Fruit fly (Drosophila melanogaster): ENCODE results near the gene Ddrgk1.

Gene Ddrgk1

dm6 chr3R:21246492-21247061 lies 31.7 kb downstream of the Ddrgk1 start, which contains the start of gene ETHR (continued):
- peak; percentile 55 for TF ChIP-seq unpg (GFP tag; optimal IDR thresholded peaks at IDR 0.05)
- TF ChIP-seq CG2875 (GFP tag; optimal IDR thresholded peaks at IDR 0.05): no peak
- TF ChIP-seq lab (GFP tag; optimal IDR thresholded peaks at IDR 0.05): peak; percentile 87
- peak; percentile 25 for TF ChIP-seq CrebB (tag; optimal IDR thresholded peaks at IDR 0.05)
- TF ChIP-seq tap (tag; optimal IDR thresholded peaks at IDR 0.05): no peak
- no peak for TF ChIP-seq ato (GFP tag; IDR thresholded peaks at IDR 0.05; ENCODE audit: partially characterized antibody)
- TF ChIP-seq CG42726 (GFP tag; IDR thresholded peaks at IDR 0.05; ENCODE audit: partially characterized antibody): no peak
- TF ChIP-seq Blimp-1 (GFP tag; optimal IDR thresholded peaks at IDR 0.05): no peak
- no peak for TF ChIP-seq CG14710 (tag; optimal IDR thresholded peaks at IDR 0.05)
- no peak for TF ChIP-seq pb (GFP tag; optimal IDR thresholded peaks at IDR 0.05)
- no peak for TF ChIP-seq CG3163 (GFP tag; optimal IDR thresholded peaks at IDR 0.05)
- TF ChIP-seq otp (GFP tag; IDR thresholded peaks at IDR 0.05): no peak
- no peak for TF ChIP-seq bigmax (GFP tag; optimal IDR thresholded peaks at IDR 0.05)
- no peak; the same call in 1 of the 2 replicates for TF ChIP-seq Awh (GFP tag; IDR thresholded peaks at IDR 0.05)
- no peak for TF ChIP-seq CG16813 (GFP tag; IDR thresholded peaks at IDR 0.05; ENCODE audit: partially characterized antibody)
- no peak for TF ChIP-seq en (GFP tag; optimal IDR thresholded peaks at IDR 0.05)
- TF ChIP-seq fd3F (GFP tag; optimal IDR thresholded peaks at IDR 0.05): peak; percentile 35
- no peak for TF ChIP-seq da (GFP tag; optimal IDR thresholded peaks at IDR 0.05)
- TF ChIP-seq sima (GFP tag; optimal IDR thresholded peaks at IDR 0.05): no peak
- TF ChIP-seq CG5180 (GFP tag; optimal IDR thresholded peaks at IDR 0.05): no peak
- TF ChIP-seq odd (GFP tag; optimal IDR thresholded peaks at IDR 0.05): peak; percentile 4
- TF ChIP-seq Oli (tag; optimal IDR thresholded peaks at IDR 0.05): peak; percentile 22
- peak; percentile 74; the same call in 1 of the 2 replicates for TF ChIP-seq E2f1 (GFP tag; IDR thresholded peaks at IDR 0.05)
- TF ChIP-seq zfh1 (GFP tag; IDR thresholded peaks at IDR 0.05): no peak
- TF ChIP-seq Poxn (GFP tag; IDR thresholded peaks at IDR 0.05): no peak
- TF ChIP-seq Lim3 (GFP tag; IDR thresholded peaks at IDR 0.05): no peak
- no peak for TF ChIP-seq CG4282 (GFP tag; optimal IDR thresholded peaks at IDR 0.05)
- no peak for TF ChIP-seq CG15696 (tag; optimal IDR thresholded peaks at IDR 0.05)
- no peak for TF ChIP-seq lov (optimal IDR thresholded peaks at IDR 0.05)
- no peak for TF ChIP-seq lov (GFP tag; IDR thresholded peaks at IDR 0.05)
- TF ChIP-seq ERR (GFP tag; optimal IDR thresholded peaks at IDR 0.05): no peak
- no peak for TF ChIP-seq CG2889 (GFP tag; IDR thresholded peaks at IDR 0.05)
- no peak for TF ChIP-seq CG4854 (GFP tag; optimal IDR thresholded peaks at IDR 0.05)
- TF ChIP-seq CG17186 (GFP tag; optimal IDR thresholded peaks at IDR 0.05): no peak
- no peak for TF ChIP-seq CG5245 (GFP tag; optimal IDR thresholded peaks at IDR 0.05)
- TF ChIP-seq wek (GFP tag; optimal IDR thresholded peaks at IDR 0.05): no peak
- no peak for TF ChIP-seq Rx (GFP tag; IDR thresholded peaks at IDR 0.05)
- no peak for TF ChIP-seq dm (GFP tag; optimal IDR thresholded peaks at IDR 0.05)
- TF ChIP-seq ase (GFP tag; IDR thresholded peaks at IDR 0.05): peak; percentile 20; the same call in 1 of the 3 replicates
- TF ChIP-seq eve (GFP tag; optimal IDR thresholded peaks at IDR 0.05): no peak
- no peak for TF ChIP-seq nerfin-1 (tag; optimal IDR thresholded peaks at IDR 0.05)
- no peak for TF ChIP-seq danr (GFP tag; IDR thresholded peaks at IDR 0.05)
- no peak for TF ChIP-seq ham (GFP tag; IDR thresholded peaks at IDR 0.05)
- TF ChIP-seq Dip3 (GFP tag; optimal IDR thresholded peaks at IDR 0.05): no peak
- no peak for TF ChIP-seq Doc2 (GFP tag; IDR thresholded peaks at IDR 0.05)
- TF ChIP-seq cwo (GFP tag; optimal IDR thresholded peaks at IDR 0.05): peak; percentile 74
- TF ChIP-seq hbn (GFP tag; IDR thresholded peaks at IDR 0.05; ENCODE audit: partially characterized antibody): no peak
- no peak; the same call in 1 of the 2 replicates for TF ChIP-seq Taf1 (GFP tag; IDR thresholded peaks at IDR 0.05)
- no peak for TF ChIP-seq kni (GFP tag; optimal IDR thresholded peaks at IDR 0.05)
- TF ChIP-seq kay (GFP tag; optimal IDR thresholded peaks at IDR 0.05): peak; percentile 48
- TF ChIP-seq gsb (GFP tag; IDR thresholded peaks at IDR 0.05): no peak
